Worm (Caenorhabditis elegans) whole organism, L1 larva: ENCODE measurements around the gene F25G6.1.

ENCODE experiments used
- Y116A8C.19 ChIP-seq: sonication (generic microtip); optimal IDR thresholded peaks from 2 replicates; lab custom pipeline; 2016; ENCODE audit warnings: missing compliant biosample characterization, missing genetic modification characterization, borderline replicate concordance
- aly-2 ChIP-seq: fragments of 150-350 bp; optimal IDR thresholded peaks from 2 replicates; lab custom pipeline; 2014; ENCODE audit warnings: missing biosample characterization, missing genetic modification characterization
- ama-1 ChIP-seq: fragments of 150-350 bp; optimal IDR thresholded peaks from 2 replicates; lab custom pipeline; 2014
- blmp-1 ChIP-seq: fragments of 150-350 bp; optimal IDR thresholded peaks from 2 replicates; lab custom pipeline; 2014; ENCODE audit warnings: missing biosample characterization, missing genetic modification characterization
- ceh-63 ChIP-seq: fragments of 200-800 bp; sonication (Bioruptor generic); optimal IDR thresholded peaks from 2 replicates; lab custom pipeline; 2018; ENCODE audit warnings: mild to moderate bottlenecking, missing genetic modification characterization, missing compliant biosample characterization
- efl-1 ChIP-seq, 4 experiments: fragments of 150-350 bp; optimal IDR thresholded peaks in 3 of 4; peaks in 1 of 4; 1 replicate in 1 of 4; 2 replicates in 3 of 4; lab custom pipeline; 2014; ENCODE audit warnings: missing biosample characterization in 2 of 4, missing genetic modification characterization in 2 of 4, missing genetic modification reagents in 2 of 4
- efl-3 ChIP-seq: fragments of 200-800 bp; sonication (Bioruptor generic); optimal IDR thresholded peaks from 2 replicates; lab custom pipeline; 2018; ENCODE audit warnings: mild to moderate bottlenecking, missing genetic modification characterization, missing compliant biosample characterization
- egl-13 ChIP-seq: sonication (generic microtip); optimal IDR thresholded peaks from 2 replicates; lab custom pipeline; 2016; ENCODE audit warnings: missing genotype, missing genetic modification reagents, missing genetic modification characterization, missing compliant biosample characterization
- elt-2 ChIP-seq: sonication (generic microtip); optimal IDR thresholded peaks from 2 replicates; lab custom pipeline; 2016; ENCODE audit warnings: missing genetic modification characterization, mild to moderate bottlenecking, inconsistent platforms, missing compliant biosample characterization, missing genetic modification reagents
- elt-3 ChIP-seq, 6 experiments: fragments of 150-350 bp in 1 of 6; sonication (generic microtip); optimal IDR thresholded peaks; 2 replicates each; lab custom pipeline; 2017 to 2018; ENCODE audit warnings: missing biosample characterization in 6 of 6, missing genetic modification characterization in 6 of 6, inconsistent platforms in 1 of 6
- ets-5 ChIP-seq: fragments of 200-800 bp; sonication (Bioruptor generic); IDR thresholded peaks from 2 replicates; pipeline ENCODE4 v1.3.6; 2022; ENCODE audit warnings: missing genetic modification characterization, missing compliant biosample characterization
- fos-1 ChIP-seq: fragments of 150-350 bp; optimal IDR thresholded peaks from 2 replicates; lab custom pipeline; 2014; ENCODE audit warnings: missing biosample characterization, missing genetic modification characterization
- lin-14 ChIP-seq: fragments of 200-800 bp; sonication (Bioruptor generic); optimal IDR thresholded peaks from 2 replicates; lab custom pipeline; 2018; ENCODE audit warnings: mild to moderate bottlenecking, missing genetic modification characterization, moderate library complexity, missing compliant biosample characterization
- lin-15B ChIP-seq: fragments of 150-350 bp; sonication (generic microtip); optimal IDR thresholded peaks from 3 replicates; lab custom pipeline; 2014; ENCODE audit warnings: missing biosample characterization, missing genetic modification characterization
- lin-35 ChIP-seq, 2 experiments: fragments of 150-350 bp; optimal IDR thresholded peaks; 2 replicates each; lab custom pipeline; 2014; ENCODE audit warnings: missing biosample characterization in 2 of 2, missing genetic modification characterization in 2 of 2, missing genetic modification reagents in 2 of 2
- lir-3 ChIP-seq: sonication (generic microtip); optimal IDR thresholded peaks from 2 replicates; lab custom pipeline; 2016; ENCODE audit warnings: mild to moderate bottlenecking, missing genetic modification characterization, moderate library complexity, missing compliant biosample characterization; ENCODE audit not compliant: poor library complexity
- lsy-2 ChIP-seq, 2 experiments: fragments of 150-350 bp; optimal IDR thresholded peaks; 2 replicates each; lab custom pipeline; 2014; ENCODE audit warnings: missing biosample characterization in 2 of 2, missing genetic modification characterization in 2 of 2
- mdl-1 ChIP-seq, 2 experiments: fragments of 150-350 bp; optimal IDR thresholded peaks; 2 replicates each; lab custom pipeline; 2014 to 2017; ENCODE audit warnings: missing biosample characterization in 2 of 2, missing genetic modification characterization in 2 of 2, inconsistent platforms in 1 of 2
- mep-1 ChIP-seq: fragments of 150-350 bp; optimal IDR thresholded peaks from 2 replicates; lab custom pipeline; 2014; ENCODE audit warnings: missing biosample characterization, missing genetic modification characterization
- nhr-19 ChIP-seq: fragments of 200-800 bp; sonication (Bioruptor generic); conservative IDR thresholded peaks from 2 replicates; pipeline ENCODE4 v1.3.6; 2022; ENCODE audit warnings: missing genetic modification characterization, missing compliant biosample characterization
- nhr-20 ChIP-seq: sonication (generic microtip); optimal IDR thresholded peaks from 2 replicates; lab custom pipeline; 2016; ENCODE audit warnings: mild to moderate bottlenecking, missing genetic modification characterization, missing compliant biosample characterization
- nhr-47 ChIP-seq: sonication (generic microtip); optimal IDR thresholded peaks from 2 replicates; lab custom pipeline; 2016; ENCODE audit warnings: mild to moderate bottlenecking, missing genetic modification characterization, moderate library complexity, missing compliant biosample characterization
- nhr-71 ChIP-seq: sonication (generic microtip); optimal IDR thresholded peaks from 2 replicates; lab custom pipeline; 2016; ENCODE audit warnings: mild to moderate bottlenecking, missing genetic modification characterization, moderate library complexity, missing compliant biosample characterization
- nhr-76 ChIP-seq: sonication (generic microtip); optimal IDR thresholded peaks from 2 replicates; lab custom pipeline; 2017; ENCODE audit warnings: missing biosample characterization, missing genetic modification characterization
- nhr-77 ChIP-seq: fragments of 150-350 bp; optimal IDR thresholded peaks from 2 replicates; lab custom pipeline; 2014; ENCODE audit warnings: missing biosample characterization, missing genetic modification characterization
- nhr-85 ChIP-seq: sonication (generic microtip); peaks from one replicate; lab custom pipeline; 2016; ENCODE audit warnings: missing genetic modification characterization, inconsistent platforms, missing compliant biosample characterization
- nhr-90 ChIP-seq: sonication (generic microtip); optimal IDR thresholded peaks from 2 replicates; lab custom pipeline; 2016; ENCODE audit warnings: mild to moderate bottlenecking, missing genetic modification characterization, missing compliant biosample characterization; ENCODE audit not compliant: poor library complexity
- pag-3 ChIP-seq: sonication (generic microtip); optimal IDR thresholded peaks from 2 replicates; lab custom pipeline; 2017; ENCODE audit warnings: missing genetic modification characterization, mild to moderate bottlenecking, missing compliant biosample characterization, antibody characterized with exemption, borderline replicate concordance; ENCODE audit not compliant: insufficient read depth
- rnt-1 ChIP-seq: sonication (generic microtip); optimal IDR thresholded peaks from 2 replicates; lab custom pipeline; 2016; ENCODE audit warnings: mild to moderate bottlenecking, missing genetic modification characterization, moderate library complexity, missing compliant biosample characterization
- skn-1 ChIP-seq: fragments of 150-350 bp; optimal IDR thresholded peaks from 2 replicates; lab custom pipeline; 2014; ENCODE audit warnings: missing biosample characterization, missing genetic modification characterization
- snu-23 ChIP-seq: sonication (generic microtip); optimal IDR thresholded peaks from 2 replicates; lab custom pipeline; 2016; ENCODE audit warnings: missing genetic modification characterization, missing compliant biosample characterization
- sptf-1 ChIP-seq: fragments of 150-350 bp; optimal IDR thresholded peaks from 2 replicates; lab custom pipeline; 2014; ENCODE audit warnings: missing biosample characterization, missing genetic modification characterization
- sup-37 ChIP-seq: fragments of 200-800 bp; sonication (Bioruptor generic); optimal IDR thresholded peaks from 2 replicates; lab custom pipeline; 2018; ENCODE audit warnings: mild to moderate bottlenecking, missing genetic modification characterization, missing compliant biosample characterization
- swsn-7 ChIP-seq: sonication (generic microtip); optimal IDR thresholded peaks from 2 replicates; lab custom pipeline; 2016; ENCODE audit warnings: missing genetic modification characterization, missing compliant biosample characterization
- tbx-2 ChIP-seq: sonication (generic microtip); optimal IDR thresholded peaks from 2 replicates; lab custom pipeline; 2016; ENCODE audit warnings: missing genetic modification characterization, missing compliant biosample characterization
- unc-98 ChIP-seq: fragments of 200-800 bp; sonication (Bioruptor generic); IDR thresholded peaks from 2 replicates; pipeline ENCODE4 v1.3.6; 2022; ENCODE audit warnings: missing genetic modification characterization, missing compliant biosample characterization
- zip-4 ChIP-seq: fragments of 200-800 bp; sonication (Bioruptor generic); optimal IDR thresholded peaks from 2 replicates; lab custom pipeline; 2018; ENCODE audit warnings: mild to moderate bottlenecking, missing genetic modification characterization, moderate library complexity, missing compliant biosample characterization
- ztf-4 ChIP-seq: fragments of 150-350 bp; optimal IDR thresholded peaks from 2 replicates; lab custom pipeline; 2014; ENCODE audit warnings: missing biosample characterization, missing genetic modification characterization

Gene F25G6.1

ce11 chrV:8606099-8606696, 31.3 kb downstream of the F25G6.1 start, which contains the start of gene vps-60 (continued):
- TF ChIP-seq nhr-19 (peak; percentile 93), aly-2 (tag; lab: Kevin White, UChicago) (peak; percentile 67), pag-3 (tag; lab: Kevin White, UChicago) (no peak), snu-23 (peak; percentile 96), rnt-1 (tag; lab: Kevin White, UChicago) (peak; percentile 89), sup-37 (GFP tag; lab: Kevin White, UChicago) (no peak), fos-1 (tag; lab: Kevin White, UChicago) (peak; percentile 98), zip-4 (peak; percentile 55), lin-15B (peak; percentile 80)

- TF ChIP-seq zip-4 (no peak), nhr-77 (tag; lab: Kevin White, UChicago) (no peak), nhr-76 (tag; lab: Kevin White, UChicago) (no peak), egl-13 (tag; lab: Kevin White, UChicago) (no peak), lsy-2 (tag; optimal IDR thresholded peaks at IDR 0.05; lab: Kevin White, UChicago) (peak in 1 of 2 experiments; percentile 18), rnt-1 (tag; lab: Kevin White, UChicago) (no peak), lin-35 (GFP tag; optimal IDR thresholded peaks at IDR 0.05; lab: Kevin White, UChicago) (peak in 1 of 2 experiments; percentile 16), mep-1 (tag; lab: Kevin White, UChicago) (peak; percentile 34), elt-3 (tag; optimal IDR thresholded peaks at IDR 0.05; lab: Kevin White, UChicago) (peak in 3 of 6 experiments; percentile 9 to 79 (median 12)), nhr-20 (tag; lab: Kevin White, UChicago) (peak; percentile 42), nhr-85 (tag; lab: Kevin White, UChicago) (peak; percentile 77), ets-5 (GFP tag; lab: Robert Waterston, UW) (no peak), swsn-7 (peak; percentile 3), nhr-19 (0 out of 2 replicates have a peak, but pooled peaks have one; percentile 3), mdl-1 (tag; optimal IDR thresholded peaks at IDR 0.05; lab: Kevin White, UChicago) (peak in 1 of 2 experiments; percentile 11), unc-98 (GFP tag; lab: Robert Waterston, UW) (no peak), Y116A8C.19 (tag; lab: Kevin White, UChicago) (no peak), ztf-4 (tag; lab: Kevin White, UChicago) (no peak), blmp-1 (peak; percentile 85), sup-37 (GFP tag; lab: Kevin White, UChicago) (no peak), skn-1 (tag; lab: Kevin White, UChicago) (peak; percentile 16), sptf-1 (tag; lab: Kevin White, UChicago) (no peak), ceh-63 (no peak), nhr-71 (peak; percentile 45), lin-14 (GFP tag; lab: Kevin White, UChicago) (peak; percentile 67), snu-23 (peak; percentile 38), ama-1 (lab: Kevin White, UChicago) (no peak), aly-2 (tag; lab: Kevin White, UChicago) (no peak), nhr-47 (tag; lab: Kevin White, UChicago) (peak; percentile 4), nhr-90 (tag; lab: Kevin White, UChicago) (peak; percentile 23)
Observed at ce11 chrV:8607353-8607850, 32.5 kb downstream of the F25G6.1 start, which contains the start of gene smk-1. TSS of gene smk-1 (plus strand) at chrV:8607800.

ce11 chrV:8608483-8608882, 33.6 kb downstream of the F25G6.1 start:
- TF ChIP-seq lir-3 (tag; lab: Kevin White, UChicago) (no peak), tbx-2 (no peak), efl-3 (no peak), elt-2 (tag; lab: Kevin White, UChicago) (no peak), sup-37 (GFP tag; lab: Kevin White, UChicago) (no peak), nhr-19 (no peak), efl-1 (optimal IDR thresholded peaks at IDR 0.05; lab: Kevin White, UChicago) (no peak), efl-1 (GFP tag; optimal IDR thresholded peaks at IDR 0.05 in 1 of 2; lab: Kevin White, UChicago) (peak in 1 of 2 experiments; percentile 50)
